Fruit fly (Drosophila melanogaster) whole organism, embryonic: ENCODE measurements around the gene CG1943.

Source experiments
- Aef1 ChIP-seq: fragments of 200-800 bp; sonication (Bioruptor generic); IDR thresholded peaks from 3 replicates; pipeline ENCODE4 v1.3.6; 2022; ENCODE audit warnings: missing biosample characterization, missing genetic modification characterization
- Atf3 ChIP-seq: fragments of 200-800 bp; sonication (Bioruptor generic); optimal IDR thresholded peaks from 3 replicates; lab custom pipeline; 2016; ENCODE audit warnings: missing biosample characterization, missing genetic modification characterization
- Atf6 ChIP-seq: fragments of 200-800 bp; sonication (Bioruptor generic); IDR thresholded peaks from 2 replicates; pipeline ENCODE4 v1.3.6; 2022; ENCODE audit warnings: missing biosample characterization, missing genetic modification characterization
- Awh ChIP-seq: fragments of 200-800 bp; sonication (Bioruptor generic); IDR thresholded peaks from 2 replicates; pipeline ENCODE4, ENCODE4 v1.3.6; 2022; ENCODE audit warnings: missing biosample characterization, missing genetic modification characterization
- B-H1 ChIP-seq: fragments of 200-800 bp; sonication (Bioruptor generic); IDR thresholded peaks from 3 replicates; pipeline ENCODE4 v1.3.6; 2022; ENCODE audit warnings: missing biosample characterization, missing genetic modification characterization
- BEAF-32 ChIP-seq: fragments of 200-800 bp; sonication (Bioruptor generic); optimal IDR thresholded peaks from 3 replicates; lab custom pipeline; 2017; ENCODE audit warnings: missing biosample characterization, missing genetic modification characterization, mild to moderate bottlenecking, moderate library complexity, missing genetic modification reagents
- BtbVII ChIP-seq: fragments of 200-800 bp; sonication (Bioruptor generic); optimal IDR thresholded peaks from 3 replicates; lab custom pipeline; 2017; ENCODE audit warnings: missing biosample characterization, mild to moderate bottlenecking, missing genetic modification characterization
- CG10431 ChIP-seq: fragments of 200-800 bp; sonication (Bioruptor generic); optimal IDR thresholded peaks from 3 replicates; lab custom pipeline; 2018; ENCODE audit warnings: missing biosample characterization, mild to moderate bottlenecking, missing genetic modification characterization
- CG10654 ChIP-seq: fragments of 200-800 bp; sonication (Bioruptor generic); optimal IDR thresholded peaks from 2 replicates; lab custom pipeline; 2016; ENCODE audit warnings: missing biosample characterization, missing genetic modification characterization
- CG12219 ChIP-seq: fragments of 200-800 bp; sonication (Bioruptor generic); optimal IDR thresholded peaks from 3 replicates; lab custom pipeline; 2018; ENCODE audit warnings: missing biosample characterization, mild to moderate bottlenecking, missing genetic modification characterization
- CG13287 ChIP-seq: fragments of 200-800 bp; sonication (Bioruptor generic); IDR thresholded peaks from 2 replicates; pipeline ENCODE4 v1.3.6; 2022; ENCODE audit warnings: missing biosample characterization, missing genetic modification characterization; ENCODE audit not compliant: partially characterized antibody
- CG14050 ChIP-seq: fragments of 200-800 bp; sonication (Bioruptor generic); IDR thresholded peaks from 3 replicates; pipeline ENCODE4 v1.3.6; 2022; ENCODE audit warnings: missing biosample characterization, missing genetic modification characterization
- CG14860 ChIP-seq: fragments of 200-800 bp; sonication (Bioruptor generic); IDR thresholded peaks from 3 replicates; pipeline ENCODE4 v1.3.6; 2022; ENCODE audit warnings: missing biosample characterization, missing genetic modification characterization; ENCODE audit not compliant: partially characterized antibody
- CG15479 ChIP-seq: fragments of 200-800 bp; sonication (Bioruptor generic); optimal IDR thresholded peaks from 3 replicates; lab custom pipeline; 2019; ENCODE audit warnings: missing biosample characterization, mild to moderate bottlenecking, missing genetic modification characterization, moderate library complexity
- CG17802 ChIP-seq: fragments of 200-800 bp; sonication (Bioruptor generic); optimal IDR thresholded peaks from 2 replicates; lab custom pipeline; 2018; ENCODE audit warnings: missing biosample characterization, mild to moderate bottlenecking, missing genetic modification characterization, moderate library complexity
- CG2875 ChIP-seq: fragments of 200-800 bp; sonication (Bioruptor generic); optimal IDR thresholded peaks from 2 replicates; lab custom pipeline; 2017; ENCODE audit warnings: missing biosample characterization, mild to moderate bottlenecking, missing genetic modification characterization, missing genetic modification reagents
- CG33213 ChIP-seq: fragments of 200-800 bp; sonication (Bioruptor generic); optimal IDR thresholded peaks from 3 replicates; lab custom pipeline; 2016; ENCODE audit warnings: missing biosample characterization, missing genetic modification characterization
- CG34224 ChIP-seq: fragments of 200-800 bp; sonication (Bioruptor generic); IDR thresholded peaks from 3 replicates; pipeline ENCODE4 v1.3.6; 2022; ENCODE audit warnings: missing biosample characterization, missing genetic modification characterization; ENCODE audit not compliant: partially characterized antibody
- CG4282 ChIP-seq: fragments of 200-800 bp; sonication (Bioruptor generic); optimal IDR thresholded peaks from 2 replicates; lab custom pipeline; 2016; ENCODE audit warnings: missing biosample characterization, missing genetic modification characterization
- CG43689 ChIP-seq: fragments of 200-800 bp; sonication (Bioruptor generic); IDR thresholded peaks from 2 replicates; pipeline ENCODE4 v1.3.6; 2022; ENCODE audit warnings: missing biosample characterization, missing genetic modification characterization
- CG7372 ChIP-seq: fragments of 200-800 bp; sonication (Bioruptor generic); IDR thresholded peaks from 2 replicates; pipeline ENCODE4 v1.3.6; 2022; ENCODE audit warnings: missing biosample characterization, missing genetic modification characterization
- CG7556 ChIP-seq: fragments of 200-800 bp; sonication (Bioruptor generic); optimal IDR thresholded peaks from 2 replicates; lab custom pipeline; 2017; ENCODE audit warnings: missing biosample characterization, mild to moderate bottlenecking, missing genetic modification characterization
- CG9797 ChIP-seq: fragments of 200-800 bp; sonication (Bioruptor generic); optimal IDR thresholded peaks from 3 replicates; lab custom pipeline; 2018; ENCODE audit warnings: missing biosample characterization, mild to moderate bottlenecking, missing genetic modification characterization
- Dbx ChIP-seq: fragments of 200-800 bp; sonication (Bioruptor generic); IDR thresholded peaks from 3 replicates; pipeline ENCODE4 v1.3.6; 2022; ENCODE audit warnings: missing biosample characterization, missing genetic modification characterization
- Dip3 ChIP-seq: fragments of 200-800 bp; sonication (Bioruptor generic); optimal IDR thresholded peaks from 3 replicates; lab custom pipeline; 2016; ENCODE audit warnings: missing biosample characterization, missing genetic modification characterization
- Elba2 ChIP-seq: fragments of 200-800 bp; sonication (Bioruptor generic); optimal IDR thresholded peaks from 3 replicates; lab custom pipeline; 2016; ENCODE audit warnings: missing biosample characterization, missing genetic modification characterization
- Ets65A ChIP-seq: fragments of 200-800 bp; sonication (Bioruptor generic); peaks from one replicate; lab custom pipeline; 2016; ENCODE audit warnings: missing biosample characterization, missing genetic modification characterization
- Ets97D ChIP-seq: fragments of 200-800 bp; sonication (Bioruptor generic); optimal IDR thresholded peaks from 3 replicates; lab custom pipeline; 2016; ENCODE audit warnings: missing biosample characterization, missing genetic modification characterization
- HLHmδ ChIP-seq: fragments of 200-800 bp; sonication (Bioruptor generic); optimal IDR thresholded peaks from 2 replicates; lab custom pipeline; 2018; ENCODE audit warnings: missing biosample characterization, mild to moderate bottlenecking, missing genetic modification characterization, moderate library complexity
- Lpt ChIP-seq: fragments of >200 bp; optimal IDR thresholded peaks from 2 replicates; lab custom pipeline; 2018; ENCODE audit warnings: missing biosample characterization, missing genetic modification characterization
- Neu2 ChIP-seq: fragments of 200-800 bp; sonication (Bioruptor generic); optimal IDR thresholded peaks from 3 replicates; lab custom pipeline; 2016; ENCODE audit warnings: missing biosample characterization, missing genetic modification characterization, borderline replicate concordance
- PHDP ChIP-seq: fragments of 200-800 bp; sonication (Bioruptor generic); optimal IDR thresholded peaks from 3 replicates; lab custom pipeline; 2018; ENCODE audit warnings: missing biosample characterization, mild to moderate bottlenecking, missing genetic modification characterization, moderate library complexity
- Spps ChIP-seq: fragments of 200-800 bp; sonication (Bioruptor generic); optimal IDR thresholded peaks from 2 replicates; lab custom pipeline; 2018; ENCODE audit warnings: missing biosample characterization, mild to moderate bottlenecking, missing genetic modification characterization
- Tbp ChIP-seq: fragments of >200 bp; optimal IDR thresholded peaks from 2 replicates; lab custom pipeline; 2018; ENCODE audit warnings: missing biosample characterization, missing genetic modification characterization
- Vsx1 ChIP-seq: fragments of 200-800 bp; sonication (Bioruptor generic); optimal IDR thresholded peaks from 2 replicates; lab custom pipeline; 2017; ENCODE audit warnings: missing biosample characterization, mild to moderate bottlenecking, missing genetic modification characterization, missing genetic modification reagents
- chif ChIP-seq, 2 experiments: fragments of 200-800 bp; sonication (Bioruptor generic); optimal IDR thresholded peaks; 3 replicates each; lab custom pipeline; 2016; ENCODE audit warnings: missing biosample characterization in 2 of 2, missing genetic modification characterization in 2 of 2
- cwo ChIP-seq: fragments of 200-800 bp; sonication (Bioruptor generic); optimal IDR thresholded peaks from 3 replicates; lab custom pipeline; 2017; ENCODE audit warnings: missing biosample characterization, missing genetic modification characterization, mild to moderate bottlenecking, moderate library complexity, missing genetic modification reagents
- dpn ChIP-seq, 2 experiments: fragments of 200-800 bp; sonication (Bioruptor generic); optimal IDR thresholded peaks; 3 replicates each; lab custom pipeline; 2016; ENCODE audit warnings: missing biosample characterization in 2 of 2, missing genetic modification characterization in 2 of 2
- gem ChIP-seq: fragments of 200-800 bp; sonication (Bioruptor generic); optimal IDR thresholded peaks from 2 replicates; lab custom pipeline; 2019; ENCODE audit warnings: missing biosample characterization, mild to moderate bottlenecking, missing genetic modification characterization, moderate library complexity
- lbe ChIP-seq: fragments of 200-800 bp; sonication (Bioruptor generic); optimal IDR thresholded peaks from 2 replicates; lab custom pipeline; 2016; ENCODE audit warnings: missing biosample characterization, mild to moderate bottlenecking, missing genetic modification characterization
- oc ChIP-seq: fragments of 200-800 bp; sonication (Bioruptor generic); optimal IDR thresholded peaks from 2 replicates; lab custom pipeline; 2018; ENCODE audit warnings: missing biosample characterization, mild to moderate bottlenecking, missing genetic modification characterization, moderate library complexity
- odd ChIP-seq: fragments of 200-800 bp; sonication (Bioruptor generic); optimal IDR thresholded peaks from 2 replicates; lab custom pipeline; 2017; ENCODE audit warnings: missing biosample characterization, mild to moderate bottlenecking, missing genetic modification characterization
- org-1 ChIP-seq: fragments of 200-800 bp; sonication (Bioruptor generic); optimal IDR thresholded peaks from 2 replicates; lab custom pipeline; 2017; ENCODE audit warnings: missing biosample characterization, missing genetic modification characterization
- peb ChIP-seq: fragments of 200-800 bp; sonication (Bioruptor generic); IDR thresholded peaks from 2 replicates; pipeline ENCODE4 v1.3.6; 2022; ENCODE audit warnings: missing biosample characterization, missing genetic modification characterization
- pho ChIP-seq: fragments of 200-800 bp; sonication (Bioruptor generic); optimal IDR thresholded peaks from 2 replicates; lab custom pipeline; 2016; ENCODE audit warnings: missing biosample characterization, missing genetic modification characterization
- tap ChIP-seq: fragments of 200-800 bp; optimal IDR thresholded peaks from 3 replicates; lab custom pipeline; 2019; ENCODE audit warnings: missing biosample characterization, mild to moderate bottlenecking, missing genetic modification characterization, moderate library complexity
- vfl ChIP-seq: fragments of 200-800 bp; sonication (Bioruptor generic); optimal IDR thresholded peaks from 2 replicates; lab custom pipeline; 2016; ENCODE audit warnings: missing biosample characterization, missing genetic modification characterization
- yki ChIP-seq: fragments of >200 bp; optimal IDR thresholded peaks from 3 replicates; lab custom pipeline; 2018
- zen ChIP-seq: fragments of 200-800 bp; sonication (Bioruptor generic); optimal IDR thresholded peaks from 3 replicates; lab custom pipeline; 2018; ENCODE audit warnings: missing biosample characterization, mild to moderate bottlenecking, missing genetic modification characterization, moderate library complexity
- zen2 ChIP-seq: fragments of 200-800 bp; sonication (Bioruptor generic); IDR thresholded peaks from 3 replicates; pipeline ENCODE4 v1.3.6; 2022; ENCODE audit warnings: missing biosample characterization, missing genetic modification characterization; ENCODE audit not compliant: partially characterized antibody

The CG1943 gene

dm6 chr3R:7108589-7109312 is 34.1 kb downstream of the CG1943 start (continued):
- TF ChIP-seq zen (tag; lab: Kevin White, UChicago) (peak; percentile 98), CG4282 (peak; percentile 61), tap (peak; percentile 98), CG10654 (peak; percentile 94), CG43689 (GFP tag; lab: Robert Waterston, UW) (no peak), CG17802 (tag; lab: Kevin White, UChicago) (peak; percentile 83), cwo (GFP tag; lab: Kevin White, UChicago) (peak; percentile 69), B-H1 (GFP tag; lab: Robert Waterston, UW) (no peak), Dip3 (GFP tag; lab: Kevin White, UChicago) (peak; percentile 44), Neu2 (GFP tag; lab: Kevin White, UChicago) (peak; percentile 76), lbe (peak; percentile 90), Awh (no peak), zen2 (GFP tag; lab: Robert Waterston, UW) (no peak), Ets97D (GFP tag; lab: Kevin White, UChicago) (peak; percentile 66), Atf6 (GFP tag; lab: Robert Waterston, UW) (no peak), Elba2 (GFP tag; lab: Kevin White, UChicago) (peak; percentile 86), CG9797 (GFP tag; lab: Kevin White, UChicago) (peak; percentile 30), CG10431 (GFP tag; lab: Kevin White, UChicago) (peak; percentile 97), PHDP (tag; lab: Kevin White, UChicago) (peak; percentile 95), CG7556 (GFP tag; lab: Kevin White, UChicago) (peak; percentile 90), pho (GFP tag; lab: Kevin White, UChicago) (peak; percentile 68), CG34224 (GFP tag; lab: Robert Waterston, UW) (no peak), Tbp (GFP tag; lab: Kevin White, UChicago) (no peak), CG14860 (no peak), peb (GFP tag; lab: Robert Waterston, UW) (no peak), Atf3 (GFP tag; lab: Kevin White, UChicago) (peak; percentile 92), Ets65A (GFP tag; lab: Kevin White, UChicago) (peak; percentile 97), HLHmδ (GFP tag; lab: Kevin White, UChicago) (no peak), CG2875 (GFP tag; lab: Kevin White, UChicago) (peak; percentile 92), Aef1 (GFP tag; lab: Robert Waterston, UW) (no peak), Dbx (GFP tag; lab: Robert Waterston, UW) (no peak), yki (lab: Kevin White, UChicago) (no peak), CG12219 (GFP tag; lab: Kevin White, UChicago) (peak; percentile 90), dpn (GFP tag; optimal IDR thresholded peaks at IDR 0.05; lab: Kevin White, UChicago) (peak; percentile 88 to 94), oc (tag; lab: Kevin White, UChicago) (peak; percentile 97), odd (GFP tag; lab: Kevin White, UChicago) (peak; percentile 86), CG15479 (GFP tag; lab: Kevin White, UChicago) (peak; percentile 51), org-1 (GFP tag; lab: Kevin White, UChicago) (peak; percentile 87), BEAF-32 (GFP tag; lab: Kevin White, UChicago) (no peak), Spps (tag; lab: Kevin White, UChicago) (peak; percentile 97), chif (GFP tag; optimal IDR thresholded peaks at IDR 0.05; lab: Kevin White, UChicago) (peak; percentile 92 to 97), CG33213 (GFP tag; lab: Kevin White, UChicago) (peak; percentile 85), CG13287 (GFP tag; lab: Robert Waterston, UW) (no peak), Vsx1 (GFP tag; lab: Kevin White, UChicago) (peak; percentile 70), gem (tag; lab: Kevin White, UChicago) (peak; percentile 97), vfl (GFP tag; lab: Kevin White, UChicago) (no peak), CG14050 (GFP tag; lab: Robert Waterston, UW) (no peak), CG7372 (GFP tag; lab: Robert Waterston, UW) (no peak), Lpt (GFP tag; lab: Kevin White, UChicago) (no peak), BtbVII (GFP tag; lab: Kevin White, UChicago) (peak; percentile 60)
